Fruit fly (Drosophila melanogaster): ENCODE measurements around the gene obst-F.

The obst-F gene

DNA sequence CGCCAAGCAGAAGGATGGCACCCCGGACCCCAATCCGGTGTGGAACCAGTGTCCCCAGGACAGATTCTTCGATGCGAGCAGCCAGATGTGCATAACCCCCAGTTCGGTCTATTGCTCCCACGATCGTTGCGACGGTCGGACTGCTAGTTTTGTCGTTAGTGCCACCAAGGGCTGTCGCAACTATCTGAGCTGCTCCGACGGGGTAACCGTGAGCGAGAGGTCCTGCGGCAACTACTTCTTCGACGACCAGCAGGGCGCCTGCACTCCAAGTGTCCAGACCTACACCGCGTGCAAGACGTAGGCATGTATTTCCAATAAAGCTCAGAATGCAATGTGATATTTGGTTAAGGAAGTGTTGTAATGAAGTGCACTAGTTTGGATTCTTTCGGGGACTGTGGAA is 21.2 kb upstream of the obst-F start:
- TF ChIP-seq CG13204 (GFP tag; optimal IDR thresholded peaks at IDR 0.05), result no peak
- no peak for TF ChIP-seq Snoo (tag; optimal IDR thresholded peaks at IDR 0.05)
- TF ChIP-seq Ets98B (GFP tag; IDR thresholded peaks at IDR 0.05), result no peak
- TF ChIP-seq rn (GFP tag; IDR thresholded peaks at IDR 0.05), result no peak
- no peak for TF ChIP-seq Pif1A (GFP tag; optimal IDR thresholded peaks at IDR 0.05)
- no peak for TF ChIP-seq CG17806 (tag; optimal IDR thresholded peaks at IDR 0.05)
- no peak for TF ChIP-seq CG14655 (GFP tag; optimal IDR thresholded peaks at IDR 0.05)
- no peak for TF ChIP-seq CG8301 (tag; optimal IDR thresholded peaks at IDR 0.05)
- no peak for TF ChIP-seq CG8159 (tag; optimal IDR thresholded peaks at IDR 0.05)
- TF ChIP-seq CG12605 (GFP tag; IDR thresholded peaks at IDR 0.05), result no peak
- no peak for TF ChIP-seq gl (tag; optimal IDR thresholded peaks at IDR 0.05)
- no peak for TF ChIP-seq CG15710 (tag; optimal IDR thresholded peaks at IDR 0.05)
- no peak for TF ChIP-seq EcR (GFP tag; optimal IDR thresholded peaks at IDR 0.05)
- no peak for TF ChIP-seq CG32121 (GFP tag; IDR thresholded peaks at IDR 0.05)
- TF ChIP-seq CG34367 (tag; optimal IDR thresholded peaks at IDR 0.05), result no peak
- no peak for TF ChIP-seq Pif1B (GFP tag; optimal IDR thresholded peaks at IDR 0.05)
- no peak for TF ChIP-seq CG9948 (tag; optimal IDR thresholded peaks at IDR 0.05)
- TF ChIP-seq CG10348 (GFP tag; IDR thresholded peaks at IDR 0.05), result no peak
- no peak for TF ChIP-seq CG4496 (GFP tag; IDR thresholded peaks at IDR 0.05)

DNA sequence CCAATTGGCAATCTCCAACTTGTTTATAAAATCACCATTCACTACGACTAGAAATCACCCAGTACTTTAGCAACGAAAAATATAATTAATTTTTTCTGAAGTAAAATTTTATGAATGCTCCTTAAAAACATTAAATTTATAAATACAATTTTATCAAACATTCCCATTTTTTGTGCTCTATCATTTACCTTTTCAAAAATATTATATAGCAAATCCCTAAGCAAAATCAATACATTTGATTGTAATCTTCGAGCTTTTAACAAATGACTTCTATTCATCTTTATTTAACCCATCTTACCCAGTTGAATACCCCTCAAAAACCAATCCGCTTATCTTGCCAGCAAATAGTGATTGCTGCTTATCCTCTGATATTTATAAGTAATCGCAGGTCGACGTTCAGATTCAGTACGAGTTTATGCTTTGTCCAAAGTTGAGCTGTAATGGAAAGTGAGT is 20.0 kb upstream of the obst-F start, which contains the start of gene CG17145:
Gene CG17145, plus strand, starts transcription at position 403 of the 453 bp plus-strand sequence.
- TF ChIP-seq Snoo (tag; optimal IDR thresholded peaks at IDR 0.05) (no peak), CG17806 (tag; optimal IDR thresholded peaks at IDR 0.05) (no peak), CG8301 (tag; optimal IDR thresholded peaks at IDR 0.05) (no peak), rn (GFP tag; IDR thresholded peaks at IDR 0.05) (no peak), CG13204 (GFP tag; optimal IDR thresholded peaks at IDR 0.05) (no peak), CG32121 (GFP tag; IDR thresholded peaks at IDR 0.05) (no peak), CG10348 (GFP tag; IDR thresholded peaks at IDR 0.05) (no peak), CG34367 (tag; optimal IDR thresholded peaks at IDR 0.05) (no peak), CG15710 (tag; optimal IDR thresholded peaks at IDR 0.05) (no peak), CG9948 (tag; optimal IDR thresholded peaks at IDR 0.05) (no peak), gl (tag; optimal IDR thresholded peaks at IDR 0.05) (no peak), CG12605 (GFP tag; IDR thresholded peaks at IDR 0.05) (no peak)

DNA sequence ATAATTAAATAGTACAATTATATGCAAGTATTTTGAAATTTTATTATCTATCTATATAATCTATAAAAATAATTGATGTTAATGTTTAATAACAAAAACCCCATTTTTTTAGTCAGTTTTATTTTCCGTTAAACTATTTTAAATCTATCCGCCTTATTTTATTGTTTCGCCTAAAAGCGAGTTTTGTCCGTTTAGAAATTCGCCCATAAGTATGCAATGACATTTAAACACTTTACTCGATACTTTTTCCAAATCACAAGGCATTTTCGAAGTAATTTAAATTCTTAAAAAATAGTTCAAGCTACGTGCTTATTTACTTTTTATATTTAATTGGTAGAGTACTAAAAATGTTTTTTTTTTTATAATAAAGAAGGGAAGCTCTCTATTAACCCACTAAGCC is 19.5 kb upstream of the obst-F start:
- peak; percentile 83 for TF ChIP-seq D1 (tag; optimal IDR thresholded peaks at IDR 0.05)
- TF ChIP-seq Snoo (tag; optimal IDR thresholded peaks at IDR 0.05), result no peak

DNA sequence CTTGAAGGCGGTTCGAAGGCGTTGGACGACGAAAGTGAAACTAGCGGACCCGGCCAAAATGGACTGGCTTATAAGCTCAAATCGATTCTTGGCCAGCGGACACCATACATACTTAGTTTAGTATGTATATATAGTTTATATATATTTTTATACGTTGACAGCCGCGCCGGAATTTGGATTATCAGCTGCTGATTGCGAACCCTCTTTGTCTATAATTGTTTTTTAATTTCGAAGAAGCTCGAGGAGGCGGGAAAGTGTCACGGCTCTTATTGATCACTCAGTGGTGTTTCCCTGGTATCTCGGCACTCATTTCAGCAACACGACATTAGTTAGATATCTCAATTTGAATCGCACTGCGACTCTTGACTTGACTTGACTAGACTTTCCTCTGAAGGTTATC is 18.9 kb upstream of the obst-F start, which contains the start of gene CG6933:
Gene CG6933, minus strand, starts transcription at position 47 of the 400 bp plus-strand sequence.
- TF ChIP-seq CG4496 (GFP tag; IDR thresholded peaks at IDR 0.05), result no peak
- TF ChIP-seq CG8159 (tag; optimal IDR thresholded peaks at IDR 0.05), result no peak
- no peak for TF ChIP-seq gl (tag; optimal IDR thresholded peaks at IDR 0.05)
- no peak for TF ChIP-seq fd96Ca (GFP tag; IDR thresholded peaks at IDR 0.05)
- TF ChIP-seq CG12605 (GFP tag; IDR thresholded peaks at IDR 0.05), result no peak
- TF ChIP-seq EcR (GFP tag; optimal IDR thresholded peaks at IDR 0.05), result no peak
- no peak for TF ChIP-seq Pif1A (GFP tag; optimal IDR thresholded peaks at IDR 0.05)
- TF ChIP-seq Ets98B (GFP tag; IDR thresholded peaks at IDR 0.05), result no peak
- no peak for TF ChIP-seq CG9948 (tag; optimal IDR thresholded peaks at IDR 0.05)
- no peak for TF ChIP-seq D1 (tag; optimal IDR thresholded peaks at IDR 0.05)

DNA sequence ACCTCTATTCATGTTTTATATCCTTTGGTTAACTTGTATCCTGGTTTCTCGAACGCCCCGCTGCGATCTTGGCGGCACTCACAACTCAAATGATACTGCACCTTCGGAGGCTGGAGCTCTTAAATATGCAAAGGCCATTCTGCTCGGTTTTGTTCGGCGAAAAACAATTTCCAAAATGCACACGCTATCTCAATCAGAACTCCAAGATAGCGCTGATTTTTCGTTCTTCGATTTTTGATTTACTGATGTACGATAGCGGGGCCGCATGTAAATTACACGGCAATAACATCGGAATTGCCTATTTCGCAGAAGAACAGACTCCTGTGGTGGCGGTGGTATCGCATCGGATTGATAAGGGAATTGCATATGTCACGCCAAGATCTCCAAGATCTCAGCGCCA is 10.6 kb upstream of the obst-F start, which contains the start of gene CG7017:
Gene CG7017, minus strand, starts transcription at position 101 of the 400 bp plus-strand sequence.
- TF ChIP-seq CG34367 (tag; optimal IDR thresholded peaks at IDR 0.05) (no peak), CG13204 (GFP tag; optimal IDR thresholded peaks at IDR 0.05) (no peak), EcR (GFP tag; optimal IDR thresholded peaks at IDR 0.05) (no peak), CG32121 (GFP tag; IDR thresholded peaks at IDR 0.05) (no peak), rn (GFP tag; IDR thresholded peaks at IDR 0.05) (no peak)

dm6 chr3L:20209896-20210295 is 8.5 kb upstream of the obst-F start:
- TF ChIP-seq D1 (tag; optimal IDR thresholded peaks at IDR 0.05) (no peak), Ets98B (GFP tag; IDR thresholded peaks at IDR 0.05) (no peak), Pif1B (GFP tag; optimal IDR thresholded peaks at IDR 0.05) (no peak), CG14655 (GFP tag; optimal IDR thresholded peaks at IDR 0.05) (no peak)

DNA sequence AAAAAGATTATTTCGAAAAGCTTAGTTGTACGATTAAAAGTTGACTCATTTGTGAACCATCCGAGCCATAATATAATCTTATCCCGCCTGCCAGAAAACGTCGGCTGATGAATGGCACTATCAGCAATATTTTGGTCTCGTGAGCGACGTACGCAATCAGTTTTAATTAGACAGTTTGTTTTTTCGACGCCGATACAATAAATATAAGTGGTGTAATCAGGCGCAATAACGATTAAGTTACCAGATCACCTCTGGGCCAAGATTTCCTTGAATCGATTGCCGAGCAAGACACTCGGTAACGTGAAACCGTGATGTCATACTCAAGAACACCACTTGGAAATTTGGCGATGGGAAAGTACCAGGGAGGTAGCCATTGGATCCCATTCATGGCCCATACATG is 7.7 kb upstream of the obst-F start:
- TF ChIP-seq CG9948 (tag; optimal IDR thresholded peaks at IDR 0.05), result no peak

- no peak for TF ChIP-seq Snoo (tag; optimal IDR thresholded peaks at IDR 0.05)
- no peak for TF ChIP-seq gl (tag; optimal IDR thresholded peaks at IDR 0.05)
- no peak for TF ChIP-seq EcR (GFP tag; optimal IDR thresholded peaks at IDR 0.05)
Measured at dm6 chr3L:20206950-20207584, 5.6 kb upstream of the obst-F start, which contains the start of gene CG6996. CG6996 (plus strand) TSS chr3L:20207534.
